Fruit fly (Drosophila melanogaster): ENCODE results near the gene Pgam5.

Gene Pgam5

DNA sequence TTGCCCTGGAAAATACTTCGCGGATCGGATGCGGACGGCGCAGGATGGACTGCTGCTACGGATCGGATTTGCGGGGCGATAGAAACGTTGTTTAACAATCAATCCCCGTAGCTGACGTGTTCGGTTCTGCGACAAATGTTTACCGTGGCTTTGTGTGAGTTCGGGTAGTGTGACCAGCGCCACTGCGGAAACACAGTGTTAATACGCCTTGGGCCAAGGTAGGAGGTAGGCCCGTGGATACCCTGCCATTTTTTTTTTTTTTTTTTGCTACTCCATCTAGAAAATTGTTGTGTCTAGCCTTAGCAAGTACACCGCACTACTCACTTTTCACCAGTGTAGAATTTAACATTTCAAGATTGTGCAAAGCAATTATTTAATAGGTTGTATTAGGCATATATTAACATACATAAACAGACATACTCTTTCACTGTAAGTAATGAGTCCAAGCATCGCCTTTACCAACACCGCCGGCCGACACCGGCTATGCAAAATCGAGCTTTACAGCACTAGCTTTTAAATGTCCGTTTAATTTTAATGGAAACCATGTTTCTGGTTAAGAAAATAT lies 11.7 kb downstream of the Pgam5 start, which contains the start of gene deltaCOP (continued):
- TF ChIP-seq CG7786 (GFP tag; optimal IDR thresholded peaks at IDR 0.05) (peak; percentile 93), CG6254 (GFP tag; optimal IDR thresholded peaks at IDR 0.05) (peak; percentile 43), CG32772 (GFP tag; IDR thresholded peaks at IDR 0.05) (peak; percentile 87), dati (GFP tag; IDR thresholded peaks at IDR 0.05) (no peak), chif (GFP tag; optimal IDR thresholded peaks at IDR 0.05) (peak; percentile 84 to 89), CG31441 (GFP tag; IDR thresholded peaks at IDR 0.05) (no peak; the same call in 1 of the 2 replicates), CG6683 (GFP tag; optimal IDR thresholded peaks at IDR 0.05) (peak; percentile 41), CG17186 (GFP tag; optimal IDR thresholded peaks at IDR 0.05) (peak; percentile 21), Camta (GFP tag; optimal IDR thresholded peaks at IDR 0.05) (peak; percentile 88), CG15601 (tag; optimal IDR thresholded peaks at IDR 0.05) (peak; percentile 41), CG15514 (GFP tag; optimal IDR thresholded peaks at IDR 0.05) (peak; percentile 77), Vsx1 (GFP tag; optimal IDR thresholded peaks at IDR 0.05) (no peak), CG6791 (GFP tag; IDR thresholded peaks at IDR 0.05; ENCODE audit: partially characterized antibody) (no peak), E2f1 (GFP tag; IDR thresholded peaks at IDR 0.05) (peak; percentile 74), ind (GFP tag; optimal IDR thresholded peaks at IDR 0.05) (peak; percentile 90), CG10959 (GFP tag; IDR thresholded peaks at IDR 0.05) (peak; percentile 55), luna (GFP tag; optimal IDR thresholded peaks at IDR 0.05) (peak; percentile 89), psq (GFP tag; optimal IDR thresholded peaks at IDR 0.05) (peak; percentile 55), Elba2 (GFP tag; optimal IDR thresholded peaks at IDR 0.05) (peak; percentile 31), CG9437 (GFP tag; optimal IDR thresholded peaks at IDR 0.05) (peak; percentile 70), Ets97D (GFP tag; optimal IDR thresholded peaks at IDR 0.05) (peak; percentile 79), corto (GFP tag; optimal IDR thresholded peaks at IDR 0.05) (no peak), CG9215 (GFP tag; IDR thresholded peaks at IDR 0.05) (peak; percentile 88), slbo (GFP tag; IDR thresholded peaks at IDR 0.05) (peak; percentile 91), gem (tag; optimal IDR thresholded peaks at IDR 0.05) (no peak), so (GFP tag; IDR thresholded peaks at IDR 0.05) (peak; percentile 84; the same call in 2 of the 3 replicates), knrl (GFP tag; IDR thresholded peaks at IDR 0.05; ENCODE audit: partially characterized antibody) (peak; percentile 40; the same call in 1 of the 3 replicates), CG42726 (GFP tag; IDR thresholded peaks at IDR 0.05; ENCODE audit: partially characterized antibody) (no peak), bowl (GFP tag; IDR thresholded peaks at IDR 0.05) (no peak; the same call in 1 of the 2 replicates), sens-2 (GFP tag; IDR thresholded peaks at IDR 0.05) (peak; percentile 39; the same call in 1 of the 2 replicates), vfl (GFP tag; optimal IDR thresholded peaks at IDR 0.05) (peak; percentile 78), Jarid2 (GFP tag; optimal IDR thresholded peaks at IDR 0.05) (no peak), CG8924 (tag; optimal IDR thresholded peaks at IDR 0.05) (peak; percentile 75), D (optimal IDR thresholded peaks at IDR 0.05) (peak; percentile 38), D (GFP tag; optimal IDR thresholded peaks at IDR 0.05) (no peak), dm (GFP tag; optimal IDR thresholded peaks at IDR 0.05) (peak; percentile 89), Bteb2 (GFP tag; optimal IDR thresholded peaks at IDR 0.05) (peak; percentile 92), Hr39 (optimal IDR thresholded peaks at IDR 0.05) (no peak), ase (GFP tag; IDR thresholded peaks at IDR 0.05) (peak; percentile 74; the same call in 2 of the 3 replicates), CG3847 (GFP tag; IDR thresholded peaks at IDR 0.05) (peak; percentile 89), CG11085 (GFP tag; IDR thresholded peaks at IDR 0.05) (peak; percentile 71), CG16863 (GFP tag; optimal IDR thresholded peaks at IDR 0.05) (peak; percentile 89), lmd (GFP tag; IDR thresholded peaks at IDR 0.05) (peak; percentile 91)

All from whole organism, embryonic.